Worm (Caenorhabditis elegans) whole organism, early embryonic: ENCODE measurements around the gene srh-18.

ENCODE experiments used
- B0310.2 ChIP-seq: sonication (generic microtip); optimal IDR thresholded peaks from 2 replicates; lab custom pipeline; 2016; ENCODE audit warnings: mild to moderate bottlenecking, missing genetic modification characterization, missing compliant biosample characterization
- ama-1 ChIP-seq: fragments of 150-350 bp; optimal IDR thresholded peaks from 2 replicates; lab custom pipeline; 2014
- ceh-36 ChIP-seq: sonication (generic microtip); optimal IDR thresholded peaks from 2 replicates; lab custom pipeline; 2016; ENCODE audit warnings: missing genetic modification characterization, inconsistent platforms, missing compliant biosample characterization
- ets-7 ChIP-seq: sonication (generic microtip); optimal IDR thresholded peaks from 2 replicates; lab custom pipeline; 2016; ENCODE audit warnings: missing genotype, missing genetic modification characterization, missing compliant biosample characterization
- flt-1 ChIP-seq: fragments of 200-800 bp; sonication (Bioruptor generic); IDR thresholded peaks from 2 replicates; pipeline ENCODE4 v1.3.6; 2022; ENCODE audit warnings: missing genetic modification characterization, missing compliant biosample characterization
- hmbx-1 ChIP-seq: sonication (generic microtip); optimal IDR thresholded peaks from 2 replicates; lab custom pipeline; 2016; ENCODE audit warnings: mild to moderate bottlenecking, missing genetic modification characterization, missing compliant biosample characterization
- hmg-4 ChIP-seq: fragments of 200-800 bp; sonication (Bioruptor generic); optimal IDR thresholded peaks from 2 replicates; lab custom pipeline; 2018; ENCODE audit warnings: mild to moderate bottlenecking, missing genetic modification characterization, missing compliant biosample characterization
- sea-1 ChIP-seq: fragments of 200-800 bp; sonication (Bioruptor generic); conservative IDR thresholded peaks from 2 replicates; pipeline ENCODE4 v1.3.6; 2022; ENCODE audit warnings: missing genetic modification characterization, missing compliant biosample characterization
- tbx-11 ChIP-seq: fragments of 200-800 bp; sonication (Bioruptor generic); IDR thresholded peaks from 2 replicates; pipeline ENCODE4 v1.3.6; 2022; ENCODE audit warnings: missing genetic modification characterization, missing compliant biosample characterization
- tbx-37 ChIP-seq: fragments of 200-800 bp; sonication (Bioruptor generic); conservative IDR thresholded peaks from 2 replicates; pipeline ENCODE4 v1.3.6; 2022; ENCODE audit warnings: missing genetic modification reagents, missing genetic modification characterization, missing compliant biosample characterization
- tra-4 ChIP-seq: sonication (generic microtip); optimal IDR thresholded peaks from 2 replicates; lab custom pipeline; 2017; ENCODE audit warnings: missing genetic modification characterization, missing compliant biosample characterization

- TF ChIP-seq ets-7 (tag; lab: Kevin White, UChicago) = no peak
- TF ChIP-seq tra-4 (tag; lab: Kevin White, UChicago) = no peak
- no peak for TF ChIP-seq ama-1 (lab: Kevin White, UChicago)
- TF ChIP-seq sea-1 (GFP tag; lab: Robert Waterston, UW) = no peak
- TF ChIP-seq B0310.2 (tag; lab: Kevin White, UChicago) = no peak
- TF ChIP-seq hmg-4 = no peak
- TF ChIP-seq ceh-36 (tag; lab: Kevin White, UChicago) = no peak
- TF ChIP-seq hmbx-1 = no peak
- TF ChIP-seq flt-1 = no peak
- TF ChIP-seq tbx-37 (GFP tag; lab: Robert Waterston, UW) = no peak
- no peak for TF ChIP-seq tbx-11 (GFP tag; lab: Robert Waterston, UW)
Observed at ce11 chrV:13269228-13269630, 49.0 kb upstream of the srh-18 start.
